Worm (Caenorhabditis elegans) whole organism, mixed stage, embryonic: ENCODE measurements around the gene Y105C5A.1268.

Experiments used
- flh-1 ChIP-seq: fragments of 200-800 bp; sonication (Bioruptor generic); optimal IDR thresholded peaks from 2 replicates; lab custom pipeline; 2018; ENCODE audit warnings: mild to moderate bottlenecking, missing genetic modification characterization, moderate library complexity, missing compliant biosample characterization
- unc-62 ChIP-seq: fragments of 150-350 bp; optimal IDR thresholded peaks from 2 replicates; lab custom pipeline; 2014; ENCODE audit warnings: missing biosample characterization, missing genetic modification reagents, missing genetic modification characterization

DNA sequence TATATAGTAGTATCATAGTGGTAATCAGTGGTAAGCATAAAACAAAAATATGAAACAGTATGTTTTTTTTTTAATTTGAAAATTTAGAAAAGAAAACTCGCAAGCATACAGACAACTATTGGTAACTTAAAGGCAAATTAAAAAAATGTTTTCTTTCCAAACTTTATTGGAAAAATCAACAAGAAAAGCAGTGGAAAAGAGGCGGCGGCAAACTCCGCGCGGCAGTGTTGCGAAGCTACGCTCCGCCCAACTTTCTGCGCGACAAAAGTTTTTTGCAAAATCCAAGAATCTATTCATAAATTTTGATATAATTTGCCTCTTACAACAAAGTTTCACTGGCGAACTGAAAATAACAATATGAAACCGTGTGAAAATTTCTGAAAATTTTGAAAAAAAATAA, 38.3 kb upstream of the Y105C5A.1268 start:
- no peak for TF ChIP-seq unc-62 (GFP tag; lab: Kevin White, UChicago)
- no peak for TF ChIP-seq flh-1 (GFP tag; lab: Kevin White, UChicago)
